Worm (Caenorhabditis elegans): ENCODE results near the gene hpo-34.

hpo-34 gene

ce11 chrX:11519016-11519509 lies at the start of gene hpo-34:
hpo-34 (minus strand) TSS chrX:11519066.
- TF ChIP-seq F37D6.2 (tag; optimal IDR thresholded peaks at IDR 0.05): no peak
- peak; percentile 59 for TF ChIP-seq mes-2 (tag; optimal IDR thresholded peaks at IDR 0.05; ENCODE audit: poor library complexity, severe bottlenecking)
- no peak for TF ChIP-seq nhr-76 (tag; optimal IDR thresholded peaks at IDR 0.05)
- peak in 1 of 2 experiments; percentile 15 for TF ChIP-seq hif-1 (tag; optimal IDR thresholded peaks at IDR 0.05)
- TF ChIP-seq ceh-28 (tag; optimal IDR thresholded peaks at IDR 0.05): no peak
- TF ChIP-seq nhr-77 (tag; optimal IDR thresholded peaks at IDR 0.05): peak; percentile 72
- no peak for TF ChIP-seq F10B5.3 (tag; optimal IDR thresholded peaks at IDR 0.05)
- peak; percentile 91 for TF ChIP-seq pqm-1 (tag; optimal IDR thresholded peaks at IDR 0.05)
- TF ChIP-seq nhr-41 (GFP tag; IDR thresholded peaks at IDR 0.05): 0 out of 2 replicates have a peak, but pooled peaks have one; percentile 20
- peak in 1 of 2 experiments; percentile 39 for TF ChIP-seq lsy-2 (tag; optimal IDR thresholded peaks at IDR 0.05)
- TF ChIP-seq dmd-9 (GFP tag; IDR thresholded peaks at IDR 0.05): no peak
- TF ChIP-seq php-3 (GFP tag; IDR thresholded peaks at IDR 0.05): peak; percentile 79
- peak; percentile 88 for TF ChIP-seq dmd-6 (GFP tag; IDR thresholded peaks at IDR 0.05)
- TF ChIP-seq nhr-48 (tag; optimal IDR thresholded peaks at IDR 0.05): peak; percentile 41
- peak; percentile 47 for TF ChIP-seq hlh-30 (tag; optimal IDR thresholded peaks at IDR 0.05; ENCODE audit: insufficient read depth)
- TF ChIP-seq T20F7.1 (GFP tag; optimal IDR thresholded peaks at IDR 0.05): peak; percentile 41
- peak; percentile 77 for TF ChIP-seq nhr-102 (tag; optimal IDR thresholded peaks at IDR 0.05)
- no peak for TF ChIP-seq R02D3.7 (tag; optimal IDR thresholded peaks at IDR 0.05)
- TF ChIP-seq dve-1 (tag; optimal IDR thresholded peaks at IDR 0.05; ENCODE audit: insufficient read depth): peak; percentile 87
- no peak for TF ChIP-seq daf-16 (GFP tag; optimal IDR thresholded peaks at IDR 0.05)
- peak; percentile 87 for TF ChIP-seq daf-16 (tag; optimal IDR thresholded peaks at IDR 0.05)
- TF ChIP-seq spr-3 (GFP tag; optimal IDR thresholded peaks at IDR 0.05): no peak
- TF ChIP-seq hlh-11 (tag; optimal IDR thresholded peaks at IDR 0.05): peak; percentile 85
- TF ChIP-seq nhr-42 (GFP tag; IDR thresholded peaks at IDR 0.05): no peak
- peak; percentile 91 for TF ChIP-seq nhr-28 (tag; optimal IDR thresholded peaks at IDR 0.05)
- TF ChIP-seq mdl-1 (tag; optimal IDR thresholded peaks at IDR 0.05): peak in 1 of 2 experiments; percentile 56
- no peak for TF ChIP-seq nhr-111 (GFP tag; optimal IDR thresholded peaks at IDR 0.05)

DNA sequence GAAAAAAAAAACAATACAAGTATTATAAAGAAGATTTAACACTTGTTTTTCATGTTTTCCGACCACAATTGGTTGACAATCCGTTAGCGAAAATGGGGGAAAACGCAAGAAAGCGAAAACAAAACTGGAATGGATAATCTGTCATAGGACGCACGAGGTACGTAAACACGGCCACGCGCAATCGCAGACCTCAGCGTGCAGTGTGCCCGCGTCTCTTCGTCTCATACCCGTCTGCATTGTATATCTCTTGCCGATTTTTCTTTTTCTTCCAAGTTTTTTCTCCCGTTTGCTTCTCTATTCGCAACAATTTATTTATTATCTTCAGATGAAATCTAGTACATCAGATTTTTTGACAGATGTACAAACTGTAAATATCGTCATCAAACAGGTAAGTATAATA lies 44.8 kb upstream of the hpo-34 start, which contains the start of gene trpp-9:
Gene trpp-9, plus strand, starts transcription at position 261 of the 400 bp plus-strand sequence.
- TF ChIP-seq daf-8 (GFP tag; IDR thresholded peaks at IDR 0.05) (no peak), fkh-10 (GFP tag; optimal IDR thresholded peaks at IDR 0.05) (no peak), ctbp-1 (GFP tag; IDR thresholded peaks at IDR 0.05) (no peak), mes-2 (tag; optimal IDR thresholded peaks at IDR 0.05; ENCODE audit: poor library complexity, severe bottlenecking) (peak; percentile 55), hlh-30 (tag; optimal IDR thresholded peaks at IDR 0.05; ENCODE audit: insufficient read depth) (peak; percentile 97), F37D6.2 (tag; optimal IDR thresholded peaks at IDR 0.05) (no peak), zfp-3 (GFP tag; conservative IDR thresholded peaks at IDR 0.05) (no peak), jun-1 (tag; optimal IDR thresholded peaks at IDR 0.05) (no peak), lsy-2 (tag; optimal IDR thresholded peaks at IDR 0.05) (peak in 1 of 2 experiments; percentile 55), zag-1 (tag; optimal IDR thresholded peaks at IDR 0.05) (no peak), nhr-28 (tag; optimal IDR thresholded peaks at IDR 0.05) (peak; percentile 71), daf-19 (GFP tag; conservative IDR thresholded peaks at IDR 0.05) (no peak), snpc-4 (tag; optimal IDR thresholded peaks at IDR 0.05) (no peak), cey-2 (tag; optimal IDR thresholded peaks at IDR 0.05; ENCODE audit: borderline replicate concordance, insufficient read depth) (peak; percentile 22), attf-4 (tag; optimal IDR thresholded peaks at IDR 0.05) (no peak), nhr-237 (tag; optimal IDR thresholded peaks at IDR 0.05) (no peak), rbr-2 (tag; optimal IDR thresholded peaks at IDR 0.05) (peak; percentile 15), duxl-1 (tag; optimal IDR thresholded peaks at IDR 0.05; ENCODE audit: poor library complexity) (peak; percentile 16), dmd-6 (GFP tag; IDR thresholded peaks at IDR 0.05) (peak; percentile 50; the same call in 1 of the 2 replicates), unc-62 (GFP tag; optimal IDR thresholded peaks at IDR 0.05 in 1 of 2) (peak in 1 of 2 experiments; percentile 96), unc-62 (tag; optimal IDR thresholded peaks at IDR 0.05) (no peak), lim-7 (GFP tag; IDR thresholded peaks at IDR 0.05) (no peak), ZK337.2 (GFP tag; IDR thresholded peaks at IDR 0.05) (no peak), hif-1 (tag; optimal IDR thresholded peaks at IDR 0.05) (peak in 1 of 2 experiments; percentile 31), aha-1 (tag) (peak; percentile 91), F44E2.7 (GFP tag; IDR thresholded peaks at IDR 0.05) (no peak), lin-13 (GFP tag; optimal IDR thresholded peaks at IDR 0.05) (no peak), nhr-6 (tag; optimal IDR thresholded peaks at IDR 0.05) (peak; percentile 23), mxl-3 (GFP tag; optimal IDR thresholded peaks at IDR 0.05) (peak; percentile 76), unc-39 (tag; optimal IDR thresholded peaks at IDR 0.05) (no peak)

Measured in whole organism, L4 larva.